Fruit fly (Drosophila melanogaster) whole organism, embryonic: ENCODE measurements around the gene CG14230.

Experiments used
- Bgb ChIP-seq: fragments of 200-800 bp; sonication (Bioruptor generic); IDR thresholded peaks from 2 replicates; pipeline ENCODE4 v1.3.6; 2022; ENCODE audit warnings: missing biosample characterization, missing genetic modification characterization; ENCODE audit not compliant: partially characterized antibody
- C15 ChIP-seq: fragments of 200-800 bp; sonication (Bioruptor generic); IDR thresholded peaks from 3 replicates; pipeline ENCODE4 v1.3.6; 2022; ENCODE audit warnings: missing biosample characterization, missing genetic modification characterization
- CG10321 ChIP-seq: fragments of 200-800 bp; sonication (Bioruptor generic); IDR thresholded peaks from 2 replicates; pipeline ENCODE4 v1.3.6; 2022; ENCODE audit warnings: missing biosample characterization, missing genetic modification characterization
- CG10431 ChIP-seq: fragments of 200-800 bp; sonication (Bioruptor generic); optimal IDR thresholded peaks from 3 replicates; lab custom pipeline; 2018; ENCODE audit warnings: missing biosample characterization, mild to moderate bottlenecking, missing genetic modification characterization
- CG11695 ChIP-seq: fragments of 200-800 bp; sonication (Bioruptor generic); IDR thresholded peaks from 3 replicates; pipeline ENCODE4 v1.3.6; 2022; ENCODE audit warnings: missing biosample characterization, missing genetic modification characterization
- CG12104 ChIP-seq: fragments of 200-800 bp; sonication (Bioruptor generic); optimal IDR thresholded peaks from 3 replicates; lab custom pipeline; 2016; ENCODE audit warnings: missing biosample characterization, missing genetic modification characterization
- CG1233 ChIP-seq: fragments of 200-800 bp; sonication (Bioruptor generic); optimal IDR thresholded peaks from 4 replicates; lab custom pipeline; 2018; ENCODE audit warnings: missing biosample characterization, mild to moderate bottlenecking, missing genetic modification characterization
- CG12744 ChIP-seq: fragments of 200-800 bp; sonication (Bioruptor generic); optimal IDR thresholded peaks from 2 replicates; lab custom pipeline; 2016; ENCODE audit warnings: missing biosample characterization, missing genetic modification characterization
- CG12769 ChIP-seq: fragments of 200-800 bp; sonication (Bioruptor generic); optimal IDR thresholded peaks from 2 replicates; lab custom pipeline; 2019; ENCODE audit warnings: missing biosample characterization, mild to moderate bottlenecking, missing genetic modification characterization, moderate library complexity
- CG13624 ChIP-seq: fragments of 200-800 bp; sonication (Bioruptor generic); optimal IDR thresholded peaks from 2 replicates; lab custom pipeline; 2016; ENCODE audit warnings: missing biosample characterization, missing genetic modification characterization
- CG14050 ChIP-seq: fragments of 200-800 bp; sonication (Bioruptor generic); IDR thresholded peaks from 3 replicates; pipeline ENCODE4 v1.3.6; 2022; ENCODE audit warnings: missing biosample characterization, missing genetic modification characterization
- CG16815 ChIP-seq: fragments of 200-800 bp; sonication (Bioruptor generic); optimal IDR thresholded peaks from 3 replicates; lab custom pipeline; 2017; ENCODE audit warnings: missing biosample characterization, mild to moderate bottlenecking, missing genetic modification characterization
- CG17186 ChIP-seq: fragments of 200-800 bp; sonication (Bioruptor generic); optimal IDR thresholded peaks from 3 replicates; lab custom pipeline; 2017; ENCODE audit warnings: missing biosample characterization, missing genetic modification reagents, missing genetic modification characterization
- CG17829 ChIP-seq: fragments of 200-800 bp; optimal IDR thresholded peaks from 2 replicates; lab custom pipeline; 2019; ENCODE audit warnings: missing biosample characterization, mild to moderate bottlenecking, missing genetic modification characterization, moderate library complexity
- CG2116 ChIP-seq: fragments of 200-800 bp; sonication (Bioruptor generic); optimal IDR thresholded peaks from 3 replicates; lab custom pipeline; 2018; ENCODE audit warnings: missing biosample characterization, mild to moderate bottlenecking, missing genetic modification characterization
- CG30020 ChIP-seq: fragments of 200-800 bp; optimal IDR thresholded peaks from 2 replicates; lab custom pipeline; 2019; ENCODE audit warnings: missing biosample characterization, mild to moderate bottlenecking, missing genetic modification characterization, moderate library complexity
- CG30431 ChIP-seq: fragments of 200-800 bp; sonication (Bioruptor generic); optimal IDR thresholded peaks from 2 replicates; lab custom pipeline; 2017; ENCODE audit warnings: missing biosample characterization, missing genetic modification characterization
- CG31365 ChIP-seq: fragments of 200-800 bp; sonication (Bioruptor generic); optimal IDR thresholded peaks from 2 replicates; lab custom pipeline; 2018; ENCODE audit warnings: missing biosample characterization, mild to moderate bottlenecking, missing genetic modification characterization
- CG32767 ChIP-seq: fragments of 200-800 bp; sonication (Bioruptor generic); IDR thresholded peaks from 2 replicates; pipeline ENCODE4 v1.3.6; 2022; ENCODE audit warnings: missing biosample characterization, missing genetic modification characterization
- CG33213 ChIP-seq: fragments of 200-800 bp; sonication (Bioruptor generic); optimal IDR thresholded peaks from 3 replicates; lab custom pipeline; 2016; ENCODE audit warnings: missing biosample characterization, missing genetic modification characterization
- CG33557 ChIP-seq: fragments of 200-800 bp; sonication (Bioruptor generic); optimal IDR thresholded peaks from 2 replicates; lab custom pipeline; 2019; ENCODE audit warnings: missing biosample characterization, mild to moderate bottlenecking, missing genetic modification characterization, moderate library complexity
- CG4820 ChIP-seq: fragments of 200-800 bp; sonication (Bioruptor generic); optimal IDR thresholded peaks from 3 replicates; lab custom pipeline; 2016; ENCODE audit warnings: missing biosample characterization, missing genetic modification characterization
- CG5953 ChIP-seq: fragments of 200-800 bp; sonication (Bioruptor generic); IDR thresholded peaks from 2 replicates; pipeline ENCODE4 v1.3.6; 2022; ENCODE audit warnings: missing biosample characterization, missing genetic modification characterization
- CG6689 ChIP-seq: fragments of 200-800 bp; sonication (Bioruptor generic); IDR thresholded peaks from 2 replicates; pipeline ENCODE4 v1.3.6; 2022; ENCODE audit warnings: missing biosample characterization, missing genetic modification characterization
- Chrac-16 ChIP-seq: fragments of 200-800 bp; sonication (Bioruptor generic); optimal IDR thresholded peaks from 3 replicates; lab custom pipeline; 2016; ENCODE audit warnings: missing biosample characterization, missing genetic modification characterization
- CoRest ChIP-seq: fragments of 200-800 bp; sonication (Bioruptor generic); optimal IDR thresholded peaks from 3 replicates; lab custom pipeline; 2018; ENCODE audit warnings: missing biosample characterization, mild to moderate bottlenecking, missing genetic modification characterization, moderate library complexity
- Doc2 ChIP-seq: fragments of 200-800 bp; sonication (Bioruptor generic); IDR thresholded peaks from 2 replicates; pipeline ENCODE4 v1.3.6; 2022; ENCODE audit warnings: missing biosample characterization, missing genetic modification characterization
- Dp ChIP-seq: fragments of 200-800 bp; sonication (Bioruptor generic); optimal IDR thresholded peaks from 2 replicates; lab custom pipeline; 2018; ENCODE audit warnings: missing biosample characterization, mild to moderate bottlenecking, missing genetic modification characterization, moderate library complexity
- Fer2 ChIP-seq: fragments of 200-800 bp; sonication (Bioruptor generic); optimal IDR thresholded peaks from 2 replicates; lab custom pipeline; 2018; ENCODE audit warnings: missing biosample characterization, mild to moderate bottlenecking, missing genetic modification characterization, moderate library complexity
- H15 ChIP-seq: fragments of 200-800 bp; sonication (Bioruptor generic); IDR thresholded peaks from 3 replicates; pipeline ENCODE4 v1.3.6; 2022; ENCODE audit warnings: missing biosample characterization, missing genetic modification characterization
- Hsf ChIP-seq: fragments of 200-800 bp; sonication (Bioruptor generic); optimal IDR thresholded peaks from 3 replicates; lab custom pipeline; 2016; ENCODE audit warnings: missing biosample characterization, missing genetic modification characterization
- Lpt ChIP-seq: fragments of >200 bp; optimal IDR thresholded peaks from 2 replicates; lab custom pipeline; 2018; ENCODE audit warnings: missing biosample characterization, missing genetic modification characterization
- MTF-1 ChIP-seq: fragments of 200-800 bp; sonication (Bioruptor generic); optimal IDR thresholded peaks from 2 replicates; lab custom pipeline; 2018; ENCODE audit warnings: missing biosample characterization, mild to moderate bottlenecking, missing genetic modification characterization, borderline replicate concordance
- Nf-YB ChIP-seq: fragments of 200-800 bp; sonication (Bioruptor generic); optimal IDR thresholded peaks from 3 replicates; lab custom pipeline; 2019; ENCODE audit warnings: missing biosample characterization, mild to moderate bottlenecking, missing genetic modification characterization, moderate library complexity
- Poxn ChIP-seq: fragments of 200-800 bp; sonication (Bioruptor generic); IDR thresholded peaks from 2 replicates; pipeline ENCODE4 v1.3.6; 2022; ENCODE audit warnings: missing biosample characterization, missing genetic modification characterization
- Scr ChIP-seq: fragments of 200-800 bp; sonication (Bioruptor generic); IDR thresholded peaks from 2 replicates; pipeline ENCODE4 v1.3.6; 2022; ENCODE audit warnings: missing biosample characterization, missing genetic modification characterization; ENCODE audit not compliant: partially characterized antibody
- Sox102F ChIP-seq: fragments of 200-800 bp; sonication (Bioruptor generic); optimal IDR thresholded peaks from 2 replicates; lab custom pipeline; 2018; ENCODE audit warnings: missing biosample characterization, mild to moderate bottlenecking, missing genetic modification characterization, moderate library complexity
- Sry-β ChIP-seq: fragments of 200-800 bp; sonication (Bioruptor generic); optimal IDR thresholded peaks from 2 replicates; lab custom pipeline; 2018; ENCODE audit warnings: missing biosample characterization, mild to moderate bottlenecking, missing genetic modification characterization, moderate library complexity
- Taf1 ChIP-seq: fragments of 200-800 bp; sonication (Bioruptor generic); IDR thresholded peaks from 2 replicates; pipeline ENCODE4 v1.3.6; 2022; ENCODE audit warnings: missing biosample characterization, missing genetic modification characterization
- abd-A ChIP-seq: fragments of 200-800 bp; sonication (Bioruptor generic); optimal IDR thresholded peaks from 3 replicates; lab custom pipeline; 2019; ENCODE audit warnings: missing biosample characterization, mild to moderate bottlenecking, missing genetic modification characterization, moderate library complexity
- bowl ChIP-seq: fragments of 200-800 bp; sonication (Bioruptor generic); IDR thresholded peaks from 2 replicates; pipeline ENCODE4 v1.3.6; 2022; ENCODE audit warnings: missing biosample characterization, missing genetic modification characterization
- chm ChIP-seq: fragments of 200-800 bp; sonication (Bioruptor generic); IDR thresholded peaks from 2 replicates; pipeline ENCODE4 v1.3.6; 2022; ENCODE audit warnings: missing biosample characterization, missing genetic modification characterization
- danr ChIP-seq: fragments of 200-800 bp; sonication (Bioruptor generic); IDR thresholded peaks from 2 replicates; pipeline ENCODE4 v1.3.6; 2022; ENCODE audit warnings: missing biosample characterization, missing genetic modification characterization
- dati ChIP-seq: fragments of 200-800 bp; sonication (Bioruptor generic); IDR thresholded peaks from 2 replicates; pipeline ENCODE4 v1.3.6; 2022; ENCODE audit warnings: missing biosample characterization, missing genetic modification characterization
- emc ChIP-seq: fragments of 200-800 bp; sonication (Bioruptor generic); optimal IDR thresholded peaks from 2 replicates; lab custom pipeline; 2016; ENCODE audit warnings: missing biosample characterization, missing genetic modification characterization
- grn ChIP-seq: fragments of 200-800 bp; sonication (Bioruptor generic); optimal IDR thresholded peaks from 3 replicates; lab custom pipeline; 2017; ENCODE audit warnings: missing biosample characterization, missing genetic modification characterization
- hth ChIP-seq: fragments of >200 bp; optimal IDR thresholded peaks from 2 replicates; lab custom pipeline; 2017; ENCODE audit warnings: inconsistent platforms
- maf-S ChIP-seq: fragments of 200-800 bp; sonication (Bioruptor generic); optimal IDR thresholded peaks from 2 replicates; lab custom pipeline; 2016; ENCODE audit warnings: missing biosample characterization, missing genetic modification characterization
- nom ChIP-seq: fragments of 200-800 bp; sonication (Bioruptor generic); optimal IDR thresholded peaks from 2 replicates; lab custom pipeline; 2017; ENCODE audit warnings: missing biosample characterization, missing genetic modification characterization, mild to moderate bottlenecking, moderate library complexity, missing genetic modification reagents
- slp2 ChIP-seq: fragments of 200-800 bp; sonication (Bioruptor generic); optimal IDR thresholded peaks from 2 replicates; lab custom pipeline; 2016; ENCODE audit warnings: missing biosample characterization, missing genetic modification characterization
- stwl ChIP-seq: fragments of 200-800 bp; sonication (Bioruptor generic); optimal IDR thresholded peaks from 3 replicates; lab custom pipeline; 2018; ENCODE audit warnings: missing biosample characterization, mild to moderate bottlenecking, missing genetic modification characterization, moderate library complexity
- trem ChIP-seq: fragments of 200-800 bp; optimal IDR thresholded peaks from 3 replicates; lab custom pipeline; 2019; ENCODE audit warnings: missing biosample characterization, mild to moderate bottlenecking, missing genetic modification characterization, moderate library complexity
- usp ChIP-seq: fragments of >200 bp; optimal IDR thresholded peaks from 2 replicates; lab custom pipeline; 2017; ENCODE audit warnings: missing biosample characterization, missing genetic modification characterization

CG14230 gene

dm6 chrX:19696845-19697244 lies 7.1 kb upstream of the CG14230 start, which contains the start of gene Cdc42 (continued):
- TF ChIP-seq CG12104 (GFP tag; lab: Kevin White, UChicago) (no peak), CG33213 (GFP tag; lab: Kevin White, UChicago) (no peak), Taf1 (GFP tag; lab: Robert Waterston, UW) (no peak), CG30431 (GFP tag; lab: Kevin White, UChicago) (no peak), CG16815 (no peak), MTF-1 (GFP tag; lab: Kevin White, UChicago) (no peak), CG5953 (GFP tag; lab: Robert Waterston, UW) (no peak), Hsf (no peak), Poxn (GFP tag; lab: Robert Waterston, UW) (no peak), chm (GFP tag; lab: Robert Waterston, UW) (no peak), H15 (GFP tag; lab: Robert Waterston, UW) (no peak), hth (lab: Kevin White, UChicago) (no peak), usp (GFP tag; lab: Kevin White, UChicago) (no peak), Sox102F (no peak), dati (GFP tag; lab: Robert Waterston, UW) (no peak), Doc2 (GFP tag; lab: Robert Waterston, UW) (no peak), Nf-YB (no peak), Dp (peak; percentile 4), C15 (GFP tag; lab: Robert Waterston, UW) (no peak), CG31365 (tag; lab: Kevin White, UChicago) (no peak), CG33557 (GFP tag; lab: Kevin White, UChicago) (no peak), slp2 (GFP tag; lab: Kevin White, UChicago) (no peak), CG14050 (no peak), CG17186 (GFP tag; lab: Kevin White, UChicago) (no peak), CG17829 (tag; lab: Kevin White, UChicago) (no peak), CoRest (tag; lab: Kevin White, UChicago) (no peak), Lpt (no peak), CG10321 (peak; percentile 46; the same call in 1 of the 2 replicates), CG10431 (GFP tag; lab: Kevin White, UChicago) (no peak), CG6689 (GFP tag; lab: Robert Waterston, UW) (no peak), trem (peak; percentile 19), CG13624 (GFP tag; lab: Kevin White, UChicago) (no peak), CG1233 (GFP tag; lab: Kevin White, UChicago) (no peak), CG12744 (no peak), Bgb (GFP tag; lab: Robert Waterston, UW) (0 out of 2 replicates have a peak, but pooled peaks have one; percentile 6), CG12769 (tag; lab: Kevin White, UChicago) (no peak), stwl (tag; lab: Kevin White, UChicago) (peak; percentile 32), CG11695 (no peak), emc (GFP tag; lab: Kevin White, UChicago) (no peak), Chrac-16 (GFP tag; lab: Kevin White, UChicago) (no peak), CG30020 (tag; lab: Kevin White, UChicago) (peak; percentile 22), CG2116 (GFP tag; lab: Kevin White, UChicago) (no peak), CG32767 (GFP tag; lab: Robert Waterston, UW) (no peak), grn (GFP tag; lab: Kevin White, UChicago) (no peak), abd-A (tag; lab: Kevin White, UChicago) (no peak), bowl (GFP tag; lab: Robert Waterston, UW) (no peak), Scr (GFP tag; lab: Robert Waterston, UW) (0 out of 2 replicates have a peak, but pooled peaks have one; percentile 13), nom (GFP tag; lab: Kevin White, UChicago) (no peak), CG4820 (GFP tag; lab: Kevin White, UChicago) (no peak), Sry-β (GFP tag; lab: Kevin White, UChicago) (no peak), danr (GFP tag; lab: Robert Waterston, UW) (no peak), Fer2 (no peak), maf-S (no peak)
